Worm (Caenorhabditis elegans): ENCODE results near the gene allo-1.
"Not testable (repeated sequence)": the region's sequence is repeated elsewhere in the genome, so short reads cannot be mapped to it uniquely, and the experiment has no call there.

ce11 chrIV:10687307-10687706, 9.6 kb downstream of the allo-1 start, which contains the start of gene R102.2:
- TF ChIP-seq fos-1 (tag; optimal IDR thresholded peaks at IDR 0.05); php-3 (GFP tag; IDR thresholded peaks at IDR 0.05); nhr-77 (tag; optimal IDR thresholded peaks at IDR 0.05); hlh-11 (tag; optimal IDR thresholded peaks at IDR 0.05); lin-13 (GFP tag; optimal IDR thresholded peaks at IDR 0.05); F49E8.2 (tag; optimal IDR thresholded peaks at IDR 0.05; ENCODE audit: borderline replicate concordance); egl-27 (tag; optimal IDR thresholded peaks at IDR 0.05); lin-39 (tag; optimal IDR thresholded peaks at IDR 0.05): not testable (repeated sequence)
